Worm (Caenorhabditis elegans): ENCODE data around the gene B0303.4.
A peak's percentile ranks its signal among the peaks of the same experiment; 100 is the strongest.

The B0303.4 gene

DNA sequence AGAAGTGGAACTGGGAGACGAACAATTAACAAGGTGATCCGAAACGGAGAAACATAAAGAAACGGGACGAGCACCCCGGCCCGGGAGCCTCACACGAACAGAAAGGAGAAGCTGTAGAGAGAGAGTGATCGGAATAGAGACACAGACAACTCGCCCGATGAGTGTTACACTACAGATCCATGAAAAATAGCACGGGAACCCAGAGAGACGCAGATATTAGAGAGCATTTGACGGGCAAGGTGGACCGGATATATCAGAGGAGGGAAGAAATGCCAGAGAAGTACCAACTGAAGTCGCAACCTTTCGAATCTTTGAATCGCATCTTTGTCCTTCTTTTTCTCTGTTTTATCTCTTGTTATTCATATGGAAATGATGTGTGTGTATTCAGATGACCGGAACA lies 5.2 kb upstream of the B0303.4 start, which contains the start of gene anmt-1:
TSS of gene anmt-1 (plus strand) at position 388 of the 400 bp plus-strand sequence.
- peak; percentile 35; the same call in 1 of the 2 replicates for TF ChIP-seq hmg-1.2 (GFP tag; IDR thresholded peaks at IDR 0.05)
- no peak for TF ChIP-seq gei-17 (GFP tag; optimal IDR thresholded peaks at IDR 0.05)
- no peak for TF ChIP-seq F57C9.4 (tag; optimal IDR thresholded peaks at IDR 0.05)
- no peak for TF ChIP-seq pha-4 (tag; optimal IDR thresholded peaks at IDR 0.05)
- TF ChIP-seq Y79H2A.3 (GFP tag; conservative IDR thresholded peaks at IDR 0.05), result no peak
- TF ChIP-seq Y95B8A.8 (GFP tag; IDR thresholded peaks at IDR 0.05), result no peak
- TF ChIP-seq T07F8.4 (tag; optimal IDR thresholded peaks at IDR 0.05), result no peak
- no peak for TF ChIP-seq B0336.3 (GFP tag; IDR thresholded peaks at IDR 0.05)

DNA sequence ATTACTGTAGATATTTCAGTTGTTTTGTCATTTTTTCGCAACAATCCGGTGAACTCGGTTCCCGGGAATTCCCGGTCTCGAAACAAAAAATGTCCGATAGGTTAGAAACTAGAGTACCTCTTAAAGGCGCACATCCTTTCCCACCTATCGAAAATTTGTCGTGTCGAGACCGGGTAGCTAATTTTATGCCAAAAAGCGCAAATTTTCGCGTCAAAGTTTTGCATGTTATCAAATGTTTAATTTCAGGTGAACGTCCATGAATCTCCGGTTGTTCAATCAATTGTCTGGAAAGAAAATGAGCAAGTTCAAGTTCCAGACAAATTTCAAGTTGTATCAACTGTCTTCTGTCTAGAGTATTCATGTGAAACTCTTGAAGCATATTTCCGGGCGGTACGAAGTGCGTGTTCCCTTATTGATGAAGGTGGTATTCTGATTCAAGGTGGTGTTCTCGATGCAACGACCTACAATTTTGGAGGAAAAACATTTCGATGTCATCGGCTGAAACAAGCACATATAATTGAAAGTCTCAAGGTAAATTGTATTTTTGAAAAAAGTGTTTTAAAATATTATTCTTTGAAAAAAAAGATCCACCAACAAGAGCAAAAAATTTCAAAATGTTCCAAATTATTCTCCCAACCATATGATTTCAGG lies 3.9 kb upstream of the B0303.4 start:
- TF ChIP-seq atf-7 (tag; optimal IDR thresholded peaks at IDR 0.05), result peak; percentile 70
- peak; percentile 64 for TF ChIP-seq F57C9.4 (tag; optimal IDR thresholded peaks at IDR 0.05)
- TF ChIP-seq fkh-3 (tag; optimal IDR thresholded peaks at IDR 0.05), result peak; percentile 40
- TF ChIP-seq F57A8.1 (GFP tag; optimal IDR thresholded peaks at IDR 0.05), result no peak
- TF ChIP-seq gei-17 (GFP tag; optimal IDR thresholded peaks at IDR 0.05), result no peak
- 0 out of 2 replicates have a peak, but pooled peaks have one; percentile 65 for TF ChIP-seq F37B4.10 (GFP tag; IDR thresholded peaks at IDR 0.05)
- no peak for TF ChIP-seq hlh-26 (GFP tag; conservative IDR thresholded peaks at IDR 0.05)
- TF ChIP-seq cebp-2 (GFP tag; IDR thresholded peaks at IDR 0.05), result 0 out of 2 replicates have a peak, but pooled peaks have one; percentile 7
- no peak for TF ChIP-seq nfya-2 (GFP tag; IDR thresholded peaks at IDR 0.05)
- TF ChIP-seq ztf-22 (GFP tag; optimal IDR thresholded peaks at IDR 0.05), result no peak
- no peak for TF ChIP-seq dox-1 (GFP tag; IDR thresholded peaks at IDR 0.05)
- TF ChIP-seq lin-54 (GFP tag; optimal IDR thresholded peaks at IDR 0.05), result peak; percentile 11
- TF ChIP-seq tlf-1 (GFP tag; optimal IDR thresholded peaks at IDR 0.05), result peak; percentile 71
- 0 out of 2 replicates have a peak, but pooled peaks have one; percentile 24 for TF ChIP-seq let-526 (GFP tag; IDR thresholded peaks at IDR 0.05)
- peak; percentile 17 for TF ChIP-seq ztf-3 (GFP tag; optimal IDR thresholded peaks at IDR 0.05)
- no peak for TF ChIP-seq bed-2 (GFP tag; IDR thresholded peaks at IDR 0.05)
- TF ChIP-seq ceh-40 (GFP tag; IDR thresholded peaks at IDR 0.05), result peak; percentile 81
- no peak for TF ChIP-seq C17E4.6 (GFP tag; IDR thresholded peaks at IDR 0.05)
- 0 out of 2 replicates have a peak, but pooled peaks have one; percentile 23 for TF ChIP-seq ceh-100 (GFP tag; IDR thresholded peaks at IDR 0.05)
- TF ChIP-seq F55B11.4 (tag; optimal IDR thresholded peaks at IDR 0.05; ENCODE audit: borderline replicate concordance, insufficient read depth), result no peak
- TF ChIP-seq nhr-120 (GFP tag; IDR thresholded peaks at IDR 0.05), result 0 out of 2 replicates have a peak, but pooled peaks have one; percentile 16
- TF ChIP-seq ztf-25 (GFP tag; IDR thresholded peaks at IDR 0.05), result no peak
- peak; percentile 64 for TF ChIP-seq dpff-1 (tag; optimal IDR thresholded peaks at IDR 0.05)
- no peak for TF ChIP-seq madf-8 (GFP tag; conservative IDR thresholded peaks at IDR 0.05)
- no peak for TF ChIP-seq attf-6 (GFP tag; IDR thresholded peaks at IDR 0.05)
- TF ChIP-seq ztf-26 (tag; optimal IDR thresholded peaks at IDR 0.05), result peak; percentile 55
- TF ChIP-seq let-607 (tag; optimal IDR thresholded peaks at IDR 0.05), result peak in 1 of 2 experiments; percentile 3
- TF ChIP-seq zim-3 (tag; optimal IDR thresholded peaks at IDR 0.05), result no peak
- peak; percentile 9 for TF ChIP-seq ceh-79 (tag; optimal IDR thresholded peaks at IDR 0.05)
- peak; percentile 40; the same call in 1 of the 2 replicates for TF ChIP-seq K11D2.4 (GFP tag; IDR thresholded peaks at IDR 0.05)
- peak; percentile 79 for TF ChIP-seq Y56A3A.18 (GFP tag; IDR thresholded peaks at IDR 0.05)
- no peak for TF ChIP-seq mel-28 (tag; optimal IDR thresholded peaks at IDR 0.05; ENCODE audit: borderline replicate concordance)
- TF ChIP-seq repo-1 (tag; optimal IDR thresholded peaks at IDR 0.05), result peak; percentile 71
- peak; percentile 60; the same call in 1 of the 2 replicates for TF ChIP-seq pbrm-1 (GFP tag; IDR thresholded peaks at IDR 0.05)
- TF ChIP-seq hmg-20 (GFP tag; IDR thresholded peaks at IDR 0.05), result no peak
- TF ChIP-seq bed-1 (GFP tag; IDR thresholded peaks at IDR 0.05), result no peak
- TF ChIP-seq F33H1.4 (GFP tag; IDR thresholded peaks at IDR 0.05), result no peak; the same call in 1 of the 2 replicates
- peak; percentile 83 for TF ChIP-seq F10E7.11 (tag; optimal IDR thresholded peaks at IDR 0.05)
- peak; percentile 32 for TF ChIP-seq B0035.1 (tag; optimal IDR thresholded peaks at IDR 0.05)
- TF ChIP-seq madf-6 (GFP tag; IDR thresholded peaks at IDR 0.05), result peak; percentile 63
